Fruit fly (Drosophila melanogaster) S2 (cell line): ENCODE results near the gene mid.

Experiments used
- CG8478 ChIP-seq: fragments of >200 bp; optimal IDR thresholded peaks from 2 replicates; lab custom pipeline; 2018
- CTCF ChIP-seq, 2 experiments: fragments of >200 bp; optimal IDR thresholded peaks; 2 replicates each; lab custom pipeline; 2018

DNA sequence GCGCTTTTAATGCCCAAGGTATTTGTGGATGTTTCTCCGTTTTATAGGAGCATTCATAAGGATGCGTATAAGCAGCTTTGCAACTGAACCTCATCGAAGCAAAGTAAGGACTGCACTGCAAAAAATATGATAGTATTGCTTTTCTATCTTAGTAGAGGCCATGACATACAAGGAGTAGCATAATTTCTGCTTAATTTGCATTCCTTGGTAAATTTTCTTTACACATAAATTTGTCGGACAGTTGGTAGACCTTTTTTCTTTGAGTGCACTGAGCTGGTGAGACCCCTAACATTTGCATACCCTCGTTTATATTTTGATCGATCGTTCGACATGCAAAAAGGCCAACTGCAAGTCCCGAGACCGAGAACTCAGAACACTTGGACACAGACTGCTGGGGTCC, 31.5 kb downstream of the mid start:
- TF ChIP-seq CG8478 (lab: Kevin White, UChicago) = no peak
- TF ChIP-seq CTCF (optimal IDR thresholded peaks at IDR 0.05; lab: Kevin White, UChicago) = no peak
